Worm (Caenorhabditis elegans) whole organism, L3 larva: ENCODE measurements around the gene ugt-11.

ENCODE experiments used
- R02D3.7 ChIP-seq: fragments of 150-350 bp; optimal IDR thresholded peaks from 2 replicates; lab custom pipeline; 2014; ENCODE audit warnings: missing biosample characterization, missing genetic modification characterization
- ZK546.5 ChIP-seq: sonication (generic microtip); optimal IDR thresholded peaks from 2 replicates; lab custom pipeline; 2017; ENCODE audit warnings: missing biosample characterization, missing genetic modification characterization
- aly-2 ChIP-seq: fragments of 150-350 bp; optimal IDR thresholded peaks from 2 replicates; lab custom pipeline; 2014; ENCODE audit warnings: missing biosample characterization, missing genetic modification characterization
- ama-1 ChIP-seq: fragments of 150-350 bp; optimal IDR thresholded peaks from 2 replicates; lab custom pipeline; 2018
- ceh-16 ChIP-seq: sonication (generic microtip); optimal IDR thresholded peaks from 2 replicates; lab custom pipeline; 2017; ENCODE audit warnings: missing biosample characterization, missing genetic modification characterization
- ceh-82 ChIP-seq: fragments of 150-350 bp; optimal IDR thresholded peaks from 2 replicates; lab custom pipeline; 2014; ENCODE audit warnings: missing biosample characterization, missing genetic modification characterization
- ceh-9 ChIP-seq: sonication (generic microtip); optimal IDR thresholded peaks from 2 replicates; lab custom pipeline; 2018; ENCODE audit warnings: missing biosample characterization, missing genetic modification characterization
- daf-12 ChIP-seq: fragments of 150-350 bp; optimal IDR thresholded peaks from 2 replicates; lab custom pipeline; 2014; ENCODE audit warnings: missing biosample characterization, missing genetic modification reagents, missing genetic modification characterization
- egl-27 ChIP-seq: sonication (generic microtip); optimal IDR thresholded peaks from 4 replicates; lab custom pipeline; 2017; ENCODE audit warnings: missing biosample characterization, missing genetic modification reagents, missing genetic modification characterization
- egl-5 ChIP-seq: fragments of 150-350 bp; optimal IDR thresholded peaks from 2 replicates; lab custom pipeline; 2017; ENCODE audit warnings: missing biosample characterization, missing genetic modification reagents, missing genetic modification characterization, inconsistent platforms
- elt-1 ChIP-seq: fragments of 150-350 bp; optimal IDR thresholded peaks from 2 replicates; lab custom pipeline; 2014; ENCODE audit warnings: missing biosample characterization, missing genetic modification characterization
- elt-2 ChIP-seq: sonication (generic microtip); optimal IDR thresholded peaks from 2 replicates; lab custom pipeline; 2016; ENCODE audit warnings: missing genetic modification reagents, mild to moderate bottlenecking, missing genetic modification characterization, missing compliant biosample characterization
- elt-3 ChIP-seq, 3 experiments: fragments of 150-350 bp in 1 of 3; sonication (generic microtip) in 2 of 3; optimal IDR thresholded peaks; 2 replicates in 2 of 3; 4 replicates in 1 of 3; lab custom pipeline; 2014 to 2017; ENCODE audit warnings: missing biosample characterization in 3 of 3, missing genetic modification characterization in 3 of 3
- eor-1 ChIP-seq, 2 experiments: fragments of 150-350 bp; optimal IDR thresholded peaks; 2 replicates each; lab custom pipeline; 2014 to 2018; ENCODE audit warnings: missing biosample characterization in 2 of 2, missing genetic modification characterization in 2 of 2
- fkh-10 ChIP-seq: sonication (generic microtip); optimal IDR thresholded peaks from 2 replicates; lab custom pipeline; 2017; ENCODE audit warnings: missing biosample characterization, missing genetic modification reagents, missing genetic modification characterization
- fkh-2 ChIP-seq: fragments of 150-350 bp; optimal IDR thresholded peaks from 2 replicates; lab custom pipeline; 2014; ENCODE audit warnings: missing biosample characterization, missing genetic modification reagents, missing genetic modification characterization
- hmg-11 ChIP-seq: sonication (generic microtip); optimal IDR thresholded peaks from 2 replicates; lab custom pipeline; 2016; ENCODE audit warnings: missing genetic modification characterization, missing compliant biosample characterization
- jun-1 ChIP-seq: fragments of 150-350 bp; optimal IDR thresholded peaks from 2 replicates; lab custom pipeline; 2014; ENCODE audit warnings: missing biosample characterization, missing genetic modification reagents, missing genetic modification characterization
- lin-15B ChIP-seq: fragments of 150-350 bp; optimal IDR thresholded peaks from 2 replicates; lab custom pipeline; 2014; ENCODE audit warnings: missing biosample characterization, missing genetic modification characterization
- lin-39 ChIP-seq: fragments of 150-350 bp; optimal IDR thresholded peaks from 2 replicates; lab custom pipeline; 2018; ENCODE audit warnings: missing biosample characterization, missing genetic modification reagents, missing genetic modification characterization
- lsy-12 ChIP-seq: sonication (generic microtip); optimal IDR thresholded peaks from 2 replicates; lab custom pipeline; 2016; ENCODE audit warnings: mild to moderate bottlenecking, missing genetic modification characterization, missing compliant biosample characterization
- mdl-1 ChIP-seq: fragments of 150-350 bp; optimal IDR thresholded peaks from 2 replicates; lab custom pipeline; 2014; ENCODE audit warnings: missing biosample characterization, missing genetic modification characterization
- mml-1 ChIP-seq: fragments of 150-350 bp; sonication (generic microtip); optimal IDR thresholded peaks from 3 replicates; lab custom pipeline; 2014; ENCODE audit warnings: missing biosample characterization, missing genetic modification characterization
- nhr-11 ChIP-seq: fragments of 150-350 bp; optimal IDR thresholded peaks from 2 replicates; lab custom pipeline; 2014; ENCODE audit warnings: missing biosample characterization, missing genetic modification characterization
- nhr-23 ChIP-seq: fragments of 150-350 bp; optimal IDR thresholded peaks from 2 replicates; lab custom pipeline; 2014; ENCODE audit warnings: missing biosample characterization, missing genetic modification reagents, missing genetic modification characterization
- nhr-25 ChIP-seq: sonication (generic microtip); optimal IDR thresholded peaks from 2 replicates; lab custom pipeline; 2017; ENCODE audit warnings: missing biosample characterization, missing genetic modification characterization
- nhr-28 ChIP-seq: fragments of 150-350 bp; optimal IDR thresholded peaks from 2 replicates; lab custom pipeline; 2014; ENCODE audit warnings: missing biosample characterization, missing genetic modification characterization
- nhr-67 ChIP-seq: fragments of 150-350 bp; optimal IDR thresholded peaks from 2 replicates; lab custom pipeline; 2014; ENCODE audit warnings: missing biosample characterization, missing genetic modification characterization
- nhr-76 ChIP-seq: fragments of 150-350 bp; sonication (generic microtip); optimal IDR thresholded peaks from 5 replicates; lab custom pipeline; 2014; ENCODE audit warnings: missing biosample characterization, missing genetic modification characterization
- nhr-77 ChIP-seq: fragments of 150-350 bp; optimal IDR thresholded peaks from 2 replicates; lab custom pipeline; 2014; ENCODE audit warnings: missing biosample characterization, missing genetic modification characterization
- pha-4 ChIP-seq: fragments of 150-350 bp; optimal IDR thresholded peaks from 2 replicates; lab custom pipeline; 2014; ENCODE audit warnings: missing biosample characterization, missing genetic modification reagents, missing genetic modification characterization
- sea-2 ChIP-seq: fragments of 150-350 bp; sonication (generic microtip); optimal IDR thresholded peaks from 4 replicates; lab custom pipeline; 2014; ENCODE audit warnings: missing biosample characterization, missing genetic modification reagents, missing genetic modification characterization
- skn-1 ChIP-seq: fragments of 150-350 bp; optimal IDR thresholded peaks from 2 replicates; lab custom pipeline; 2014; ENCODE audit warnings: missing biosample characterization, missing genetic modification characterization
- snpc-4 ChIP-seq: fragments of 150-350 bp; optimal IDR thresholded peaks from 2 replicates; lab custom pipeline; 2014; ENCODE audit warnings: missing biosample characterization, missing genetic modification characterization
- tbx-2 ChIP-seq: sonication (generic microtip); optimal IDR thresholded peaks from 2 replicates; lab custom pipeline; 2016; ENCODE audit warnings: mild to moderate bottlenecking, missing genetic modification characterization, missing compliant biosample characterization
- unc-39 ChIP-seq: sonication (generic microtip); optimal IDR thresholded peaks from 4 replicates; lab custom pipeline; 2017; ENCODE audit warnings: missing biosample characterization, missing genetic modification characterization
- unc-62 ChIP-seq: fragments of 150-350 bp; sonication (generic microtip); optimal IDR thresholded peaks from 4 replicates; lab custom pipeline; 2014; ENCODE audit warnings: missing biosample characterization, missing genetic modification reagents, missing genetic modification characterization
- ztf-11 ChIP-seq: fragments of 150-350 bp; optimal IDR thresholded peaks from 2 replicates; lab custom pipeline; 2014; ENCODE audit warnings: missing biosample characterization, missing genetic modification characterization
- ztf-4 ChIP-seq: fragments of 150-350 bp; optimal IDR thresholded peaks from 2 replicates; lab custom pipeline; 2014; ENCODE audit warnings: missing biosample characterization, missing genetic modification characterization

ugt-11 gene

ce11 chrV:4881377-4881776 is 13.5 kb downstream of the ugt-11 start, which contains the start of gene str-32:
Gene str-32 (minus strand): TSS chrV:4881477.
- TF ChIP-seq nhr-67 (tag; lab: Kevin White, UChicago), result no peak

- TF ChIP-seq elt-3 (tag; optimal IDR thresholded peaks at IDR 0.05; lab: Kevin White, UChicago) (no peak), fkh-2 (tag; lab: Kevin White, UChicago) (no peak)
- TF ChIP-seq, all 47 proteins: peak for 0
These were observed 15.6 kb downstream of the ugt-11 start, which contains the start of gene T19H12.15 for ce11 chrV:4879251-4879650. Gene T19H12.15 (minus strand): TSS chrV:4879351.

ce11 chrV:4877587-4877986 is 17.3 kb downstream of the ugt-11 start, which contains the start of gene T19H12.6:
Gene T19H12.6 (minus strand): TSS chrV:4877687.
- no peak for TF ChIP-seq nhr-28 (tag; lab: Kevin White, UChicago)
- TF ChIP-seq sea-2, result no peak
- no peak for TF ChIP-seq fkh-10
- no peak for TF ChIP-seq nhr-25 (tag; lab: Kevin White, UChicago)
- no peak for TF ChIP-seq elt-1
- TF ChIP-seq egl-27, result no peak
- TF ChIP-seq mdl-1 (tag; lab: Kevin White, UChicago), result no peak
- no peak for TF ChIP-seq aly-2 (tag; lab: Kevin White, UChicago)
- no peak for TF ChIP-seq ZK546.5 (tag; lab: Kevin White, UChicago)
- TF ChIP-seq elt-3 (tag; optimal IDR thresholded peaks at IDR 0.05; lab: Kevin White, UChicago), result no peak
- no peak for TF ChIP-seq daf-12 (tag; lab: Kevin White, UChicago)

ce11 chrV:4871992-4872391 is 22.9 kb downstream of the ugt-11 start, which contains the start of gene srd-33:
Gene srd-33 (plus strand): TSS chrV:4872292.
- no peak for TF ChIP-seq ama-1 (lab: Kevin White, UChicago)
- no peak for TF ChIP-seq nhr-67 (tag; lab: Kevin White, UChicago)
- no peak for TF ChIP-seq snpc-4 (tag; lab: Kevin White, UChicago)
- no peak for TF ChIP-seq R02D3.7 (tag; lab: Kevin White, UChicago)
- TF ChIP-seq unc-62 (GFP tag; lab: Kevin White, UChicago), result no peak
- no peak for TF ChIP-seq eor-1 (tag; optimal IDR thresholded peaks at IDR 0.05; lab: Kevin White, UChicago)
- no peak for TF ChIP-seq daf-12 (tag; lab: Kevin White, UChicago)
- TF ChIP-seq hmg-11 (tag; lab: Kevin White, UChicago), result no peak
- no peak for TF ChIP-seq aly-2 (tag; lab: Kevin White, UChicago)
- no peak for TF ChIP-seq ztf-11 (tag; lab: Kevin White, UChicago)
- TF ChIP-seq nhr-25 (tag; lab: Kevin White, UChicago), result no peak
- no peak for TF ChIP-seq mml-1
- TF ChIP-seq nhr-23 (tag; lab: Kevin White, UChicago), result no peak
- no peak for TF ChIP-seq jun-1
- no peak for TF ChIP-seq ceh-9

ce11 chrV:4870627-4871026 is 24.2 kb downstream of the ugt-11 start:
- TF ChIP-seq nhr-11 (tag; lab: Kevin White, UChicago) (peak; percentile 56), nhr-76 (tag; lab: Kevin White, UChicago) (no peak), ceh-82 (tag; lab: Kevin White, UChicago) (no peak), egl-5 (no peak), lin-15B (no peak), pha-4 (tag; lab: Kevin White, UChicago) (no peak)

ce11 chrV:4868698-4869097 is 26.2 kb downstream of the ugt-11 start:
- TF ChIP-seq lsy-12 (tag; lab: Kevin White, UChicago) (no peak), ztf-11 (tag; lab: Kevin White, UChicago) (no peak), jun-1 (no peak), unc-39 (tag; lab: Kevin White, UChicago) (no peak), elt-1 (no peak)

- TF ChIP-seq skn-1, result no peak
- no peak for TF ChIP-seq nhr-23 (tag; lab: Kevin White, UChicago)
- TF ChIP-seq ztf-4, result no peak
- TF ChIP-seq aly-2 (tag; lab: Kevin White, UChicago), result no peak
- no peak for TF ChIP-seq egl-27
- TF ChIP-seq lin-39 (tag; lab: Kevin White, UChicago), result no peak
- no peak for TF ChIP-seq pha-4 (tag; lab: Kevin White, UChicago)
- no peak for TF ChIP-seq nhr-67 (tag; lab: Kevin White, UChicago)
- TF ChIP-seq mml-1, result no peak
- no peak for TF ChIP-seq nhr-77 (tag; lab: Kevin White, UChicago)
- TF ChIP-seq elt-2 (tag; lab: Kevin White, UChicago), result no peak
- no peak for TF ChIP-seq R02D3.7 (tag; lab: Kevin White, UChicago)
- TF ChIP-seq ama-1 (lab: Kevin White, UChicago), result no peak
- TF ChIP-seq tbx-2 (tag; lab: Kevin White, UChicago), result no peak
- no peak for TF ChIP-seq ceh-16
- TF ChIP-seq, all 47 proteins: peak for 0
These were observed 27.3 kb downstream of the ugt-11 start for ce11 chrV:4867535-4867934.
